Worm (Caenorhabditis elegans): ENCODE data around the gene nhr-222.

nhr-222 gene

DNA sequence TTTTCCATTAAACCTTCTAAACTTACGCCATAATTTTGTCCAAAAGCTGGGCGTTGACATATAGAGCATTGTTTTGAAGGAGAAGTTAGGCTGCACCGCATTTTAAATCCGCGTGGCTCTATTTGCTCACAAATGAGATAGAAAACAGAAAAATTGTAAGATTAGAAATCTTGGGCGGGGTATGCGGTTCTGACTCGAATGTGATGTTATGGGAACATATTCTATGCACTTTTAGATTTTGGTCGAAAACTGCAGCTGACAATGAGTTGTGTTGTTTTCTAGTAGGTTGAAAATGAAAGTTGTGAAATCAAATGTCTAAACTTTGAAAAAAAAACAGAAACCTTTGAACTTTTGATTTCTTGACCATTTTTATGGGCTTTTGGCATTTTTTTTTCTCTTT, at the start of gene nhr-222:
nhr-222 (minus strand) TSS at position 101 of the 400 bp plus-strand sequence.
- TF ChIP-seq crh-2 (tag; optimal IDR thresholded peaks at IDR 0.05) = no peak
- TF ChIP-seq nhr-10 (tag; optimal IDR thresholded peaks at IDR 0.05) = no peak
- TF ChIP-seq ztf-11 (tag; optimal IDR thresholded peaks at IDR 0.05) = no peak
- no peak for TF ChIP-seq nhr-25 (tag; optimal IDR thresholded peaks at IDR 0.05)
- TF ChIP-seq Y55F3AM.14 (GFP tag; optimal IDR thresholded peaks at IDR 0.05) = no peak
- TF ChIP-seq lin-13 (GFP tag; optimal IDR thresholded peaks at IDR 0.05) = no peak
- no peak for TF ChIP-seq lin-39 (tag; optimal IDR thresholded peaks at IDR 0.05)
- TF ChIP-seq ZK546.5 (tag; optimal IDR thresholded peaks at IDR 0.05) = no peak
- no peak for TF ChIP-seq peb-1 (tag; optimal IDR thresholded peaks at IDR 0.05)
- no peak for TF ChIP-seq dmd-4 (tag; optimal IDR thresholded peaks at IDR 0.05)

DNA sequence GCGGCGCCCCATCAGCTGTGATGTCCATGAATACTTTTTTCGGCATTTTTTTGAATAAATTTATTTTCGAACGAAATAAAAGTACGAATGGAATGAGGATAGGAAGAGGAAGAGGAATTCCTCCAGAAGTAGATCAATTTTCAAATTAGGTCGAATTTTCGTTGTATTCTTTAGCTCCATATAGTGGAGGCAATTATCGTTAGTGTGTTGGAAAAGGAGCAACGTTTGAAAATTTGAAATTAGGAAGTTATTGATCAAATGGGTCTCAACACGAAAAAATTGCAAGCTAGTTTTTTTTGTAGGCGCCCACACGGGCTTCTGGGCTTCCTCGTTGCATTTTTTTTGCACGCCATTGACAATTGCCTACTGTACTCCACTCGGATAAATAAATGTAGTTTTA, 48.9 kb upstream of the nhr-222 start, which contains the start of gene T22F3.12:
T22F3.12 (minus strand) TSS at position 101 of the 400 bp plus-strand sequence.
- no peak for TF ChIP-seq nhr-77 (tag; optimal IDR thresholded peaks at IDR 0.05)
- no peak for TF ChIP-seq C34F6.9 (tag; optimal IDR thresholded peaks at IDR 0.05)
- no peak for TF ChIP-seq blmp-1 (tag; optimal IDR thresholded peaks at IDR 0.05; ENCODE audit: insufficient read depth)
- no peak for TF ChIP-seq elt-1 (tag; optimal IDR thresholded peaks at IDR 0.05)
- TF ChIP-seq alr-1 (tag; optimal IDR thresholded peaks at IDR 0.05) = no peak
- no peak for TF ChIP-seq ztf-1 (GFP tag; conservative IDR thresholded peaks at IDR 0.05)
- TF ChIP-seq nhr-11 (tag; optimal IDR thresholded peaks at IDR 0.05) = no peak
- TF ChIP-seq lin-39 (tag; optimal IDR thresholded peaks at IDR 0.05) = no peak
- no peak for TF ChIP-seq dmd-4 (tag; optimal IDR thresholded peaks at IDR 0.05)
- TF ChIP-seq Y55F3AM.14 (GFP tag; optimal IDR thresholded peaks at IDR 0.05) = no peak
- TF ChIP-seq nhr-23 (tag; optimal IDR thresholded peaks at IDR 0.05) = no peak
- TF ChIP-seq ceh-82 (tag; optimal IDR thresholded peaks at IDR 0.05) = no peak
- no peak for TF ChIP-seq ama-1 (optimal IDR thresholded peaks at IDR 0.05)
- TF ChIP-seq skn-1 (tag; optimal IDR thresholded peaks at IDR 0.05) = no peak
- no peak for TF ChIP-seq gmeb-1 (tag; optimal IDR thresholded peaks at IDR 0.05)
- TF ChIP-seq peb-1 (tag; optimal IDR thresholded peaks at IDR 0.05) = no peak
- no peak for TF ChIP-seq unc-55 (GFP tag; optimal IDR thresholded peaks at IDR 0.05)

DNA sequence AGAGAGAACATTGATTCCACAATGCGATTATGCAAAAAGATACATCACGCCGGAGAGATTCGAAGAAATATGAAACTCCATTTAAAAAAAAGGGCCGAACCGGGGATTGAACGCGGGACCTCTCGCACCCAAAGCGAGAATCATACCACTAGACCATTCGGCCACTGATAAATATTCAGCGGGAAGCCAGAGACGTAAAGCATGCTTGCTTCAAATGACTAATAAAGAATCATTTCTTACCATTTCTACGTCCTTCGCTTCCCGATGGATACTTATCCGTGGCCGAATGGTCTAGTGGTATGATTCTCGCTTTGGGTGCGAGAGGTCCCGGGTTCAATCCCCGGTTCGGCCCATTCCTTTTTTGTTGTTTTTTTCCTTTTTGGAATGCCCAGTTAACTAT, 45.0 kb upstream of the nhr-222 start:
- TF ChIP-seq lsy-2 (tag; optimal IDR thresholded peaks at IDR 0.05) = no peak
- TF ChIP-seq nhr-25 (tag; optimal IDR thresholded peaks at IDR 0.05) = no peak
- TF ChIP-seq elt-1 (tag; optimal IDR thresholded peaks at IDR 0.05) = no peak
- no peak for TF ChIP-seq aly-2 (tag; optimal IDR thresholded peaks at IDR 0.05)
- TF ChIP-seq alr-1 (tag; optimal IDR thresholded peaks at IDR 0.05) = no peak
- no peak for TF ChIP-seq elt-3 (tag; optimal IDR thresholded peaks at IDR 0.05)
- no peak for TF ChIP-seq ztf-11 (tag; optimal IDR thresholded peaks at IDR 0.05)
- TF ChIP-seq nhr-11 (tag; optimal IDR thresholded peaks at IDR 0.05) = no peak
- TF ChIP-seq unc-55 (GFP tag; optimal IDR thresholded peaks at IDR 0.05) = no peak
- TF ChIP-seq zag-1 (tag; optimal IDR thresholded peaks at IDR 0.05) = no peak
- TF ChIP-seq egl-27 (tag; optimal IDR thresholded peaks at IDR 0.05) = no peak
- no peak for TF ChIP-seq peb-1 (tag; optimal IDR thresholded peaks at IDR 0.05)
- no peak for TF ChIP-seq gmeb-1 (tag; optimal IDR thresholded peaks at IDR 0.05)

DNA sequence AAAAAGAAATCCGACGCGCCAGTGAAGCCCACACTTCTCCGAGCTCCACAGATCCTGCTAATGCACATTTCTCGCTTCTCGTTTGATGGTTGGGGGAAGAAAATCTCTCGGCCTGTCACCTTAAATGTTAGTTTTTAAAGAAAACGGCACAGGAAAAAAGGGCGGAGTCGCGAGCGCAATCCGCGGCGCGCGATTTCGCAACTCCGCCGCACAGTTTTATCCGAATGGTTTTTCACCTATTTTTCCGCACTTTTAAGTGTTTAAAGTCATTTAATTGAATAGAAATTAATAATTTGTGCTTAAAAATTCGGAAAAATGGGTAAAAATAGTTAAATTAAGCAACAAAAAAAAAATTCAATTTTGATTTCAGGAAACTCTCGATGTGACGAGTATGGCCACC, 44.4 kb upstream of the nhr-222 start:
- peak; percentile 21 for TF ChIP-seq crh-2 (tag; optimal IDR thresholded peaks at IDR 0.05)
- peak in 1 of 2 experiments; percentile 32 for TF ChIP-seq lsy-2 (tag; optimal IDR thresholded peaks at IDR 0.05)
- TF ChIP-seq lin-13 (GFP tag; optimal IDR thresholded peaks at IDR 0.05) = peak; percentile 18
- TF ChIP-seq lin-11 (tag; optimal IDR thresholded peaks at IDR 0.05) = peak; percentile 37
- TF ChIP-seq sma-3 (GFP tag; optimal IDR thresholded peaks at IDR 0.05) = peak; percentile 28
- no peak for TF ChIP-seq skn-1 (tag; optimal IDR thresholded peaks at IDR 0.05)
- TF ChIP-seq unc-39 (tag; optimal IDR thresholded peaks at IDR 0.05) = no peak
- no peak for TF ChIP-seq ztf-11 (tag; optimal IDR thresholded peaks at IDR 0.05)
- TF ChIP-seq unc-62 (GFP tag; optimal IDR thresholded peaks at IDR 0.05) = no peak
- no peak for TF ChIP-seq R02D3.7 (tag; optimal IDR thresholded peaks at IDR 0.05)
- TF ChIP-seq fos-1 (tag; optimal IDR thresholded peaks at IDR 0.05) = no peak
- peak; percentile 32 for TF ChIP-seq sma-9 (GFP tag; optimal IDR thresholded peaks at IDR 0.05)
- TF ChIP-seq sma-9 (tag; optimal IDR thresholded peaks at IDR 0.05) = no peak
- peak; percentile 44 for TF ChIP-seq unc-55 (GFP tag; optimal IDR thresholded peaks at IDR 0.05)
- peak; percentile 40 for TF ChIP-seq gmeb-1 (tag; optimal IDR thresholded peaks at IDR 0.05)
- TF ChIP-seq F13H6.1 (tag; optimal IDR thresholded peaks at IDR 0.05) = peak; percentile 28

All from whole organism, L2 larva.